Fruit fly (Drosophila melanogaster) S2 (cell line): Measurements from ENCODE around the gene Yod1.

Experiments
- CG8478 ChIP-seq: fragments of >200 bp; optimal IDR thresholded peaks from 2 replicates; lab custom pipeline; 2018
- CTCF ChIP-seq, 2 experiments: fragments of >200 bp; optimal IDR thresholded peaks; 2 replicates each; lab custom pipeline; 2018

- TF ChIP-seq CG8478 (lab: Kevin White, UChicago) (no peak), CTCF (optimal IDR thresholded peaks at IDR 0.05; lab: Kevin White, UChicago) (no peak)
Observed at dm6 chr3L:5132966-5133365, 705 bp upstream of the Yod1 start, which contains the start of gene CG15213.
